Worm (Caenorhabditis elegans) whole organism, L1 larva: Measurements from ENCODE around the gene lpd-7.

ENCODE experiments used
- aly-2 ChIP-seq: fragments of 150-350 bp; optimal IDR thresholded peaks from 2 replicates; lab custom pipeline; 2014; ENCODE audit warnings: missing biosample characterization, missing genetic modification characterization
- ces-1 ChIP-seq: fragments of 150-350 bp; optimal IDR thresholded peaks from 2 replicates; lab custom pipeline; 2014; ENCODE audit warnings: missing biosample characterization, missing genetic modification reagents, missing genetic modification characterization
- hlh-17 ChIP-seq: fragments of 200-800 bp; sonication (Bioruptor generic); optimal IDR thresholded peaks from 2 replicates; lab custom pipeline; 2018; ENCODE audit warnings: missing genetic modification characterization, mild to moderate bottlenecking, missing compliant biosample characterization, moderate library complexity, borderline replicate concordance
- hlh-4 ChIP-seq: sonication (generic microtip); optimal IDR thresholded peaks from 2 replicates; lab custom pipeline; 2016; ENCODE audit warnings: mild to moderate bottlenecking, missing genetic modification characterization, missing compliant biosample characterization
- lin-13 ChIP-seq: fragments of 150-350 bp; optimal IDR thresholded peaks from 2 replicates; lab custom pipeline; 2014; ENCODE audit warnings: missing biosample characterization, missing genetic modification reagents, missing genetic modification characterization
- mep-1 ChIP-seq: fragments of 150-350 bp; optimal IDR thresholded peaks from 2 replicates; lab custom pipeline; 2014; ENCODE audit warnings: missing biosample characterization, missing genetic modification characterization
- nhr-11 ChIP-seq: fragments of 150-350 bp; optimal IDR thresholded peaks from 2 replicates; lab custom pipeline; 2014; ENCODE audit warnings: missing biosample characterization, missing genetic modification characterization
- nhr-76 ChIP-seq: sonication (generic microtip); optimal IDR thresholded peaks from 2 replicates; lab custom pipeline; 2017; ENCODE audit warnings: missing biosample characterization, missing genetic modification characterization
- ztf-11 ChIP-seq, 2 experiments: sonication (generic microtip); optimal IDR thresholded peaks; 2 replicates each; lab custom pipeline; 2016 to 2017; ENCODE audit warnings: missing genetic modification characterization in 2 of 2, missing biosample characterization in 1 of 2, missing compliant biosample characterization in 1 of 2

DNA sequence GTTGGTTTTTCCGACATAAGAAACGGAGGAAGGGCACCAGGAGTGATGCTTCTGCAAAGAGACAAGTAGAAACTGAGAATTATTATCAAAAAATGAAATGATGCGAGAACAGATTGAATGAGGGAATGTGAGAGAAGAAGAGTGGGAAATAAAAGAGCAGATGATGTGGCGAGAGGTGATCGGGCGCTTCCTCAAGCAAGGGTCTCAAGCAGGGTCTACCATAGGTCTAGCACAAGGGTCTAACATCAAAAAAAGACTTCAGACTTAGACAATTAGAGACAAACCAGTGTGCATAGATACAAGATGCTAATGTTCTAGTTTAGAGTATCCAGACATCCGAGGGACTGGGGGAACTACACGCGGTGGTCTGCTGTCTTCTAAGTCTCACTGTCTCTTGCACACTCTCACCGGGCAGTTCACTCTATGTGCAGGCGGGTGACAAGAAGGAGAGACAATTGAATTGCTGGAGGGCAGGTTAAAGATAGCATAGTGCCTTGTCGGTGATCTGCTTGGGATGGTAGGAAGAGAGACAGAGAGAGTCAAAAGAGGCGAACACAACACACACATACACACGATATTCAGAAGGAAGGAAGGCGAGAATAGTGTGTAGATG lies 3.0 kb upstream of the lpd-7 start, which contains the start of gene R13A5.7:
- TF ChIP-seq nhr-76 (tag; lab: Kevin White, UChicago): no peak
- TF ChIP-seq ztf-11 (tag; optimal IDR thresholded peaks at IDR 0.05; lab: Kevin White, UChicago): peak in 1 of 2 experiments; percentile 9
- TF ChIP-seq nhr-11 (tag; lab: Kevin White, UChicago): peak; percentile 61
- TF ChIP-seq hlh-17 (GFP tag; lab: Kevin White, UChicago): no peak
- no peak for TF ChIP-seq aly-2 (tag; lab: Kevin White, UChicago)
- peak; percentile 84 for TF ChIP-seq mep-1
- TF ChIP-seq hlh-4: no peak
- TF ChIP-seq ces-1 (GFP tag; lab: Kevin White, UChicago): peak; percentile 18
- peak; percentile 36 for TF ChIP-seq lin-13
